Worm (Caenorhabditis elegans): ENCODE results near the gene ZK418.5.

- TF ChIP-seq W03F9.2 (tag; optimal IDR thresholded peaks at IDR 0.05) (no peak), him-1 (tag; optimal IDR thresholded peaks at IDR 0.05) (no peak), dao-5 (tag; optimal IDR thresholded peaks at IDR 0.05) (no peak)
These were observed 46.8 kb upstream of the ZK418.5 start for ce11 chrIII:7120477-7120876.

Data from whole organism, L4/young adult.